ENCODE assay signal across 1 fruit fly cellular context in the genomic region with DNA sequence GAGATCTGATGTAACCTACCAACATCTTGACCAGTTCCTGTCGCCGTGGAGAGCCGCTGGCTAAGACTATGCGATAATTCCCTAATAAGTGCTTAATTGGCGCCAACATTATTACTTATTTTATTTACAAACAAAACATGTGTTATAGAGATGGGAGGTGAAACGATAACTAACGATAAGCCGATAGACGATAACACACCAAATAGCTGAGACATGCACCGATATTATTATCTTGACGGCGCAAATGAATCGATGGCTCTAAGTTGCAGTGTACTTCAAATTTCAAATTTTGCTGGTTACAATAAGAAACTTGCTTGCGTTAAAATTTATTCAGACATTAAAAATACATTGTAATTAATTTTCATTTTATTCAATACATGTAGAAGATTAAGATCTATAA.
A peak's percentile ranks its signal among the peaks of the same experiment; 100 is the strongest.
TF ChIP-seq lines count a peak whose summit lies in the region.

Gene CG9515, minus strand, starts transcription at position 148 of the 400 bp plus-strand sequence.

TF ChIP-seq in whole organism, embryonic, 481 proteins besides CTCF, POLR2A, EP300 and RAD21 (continued from another document and continues in another):
- no peak for TF ChIP-seq z (GFP tag; IDR thresholded peaks at IDR 0.05; lab: Robert Waterston, UW)
- TF ChIP-seq CG18764 (GFP tag; optimal IDR thresholded peaks at IDR 0.05; lab: Kevin White, UChicago), result no peak
- no peak for TF ChIP-seq az2 (GFP tag; optimal IDR thresholded peaks at IDR 0.05; lab: Kevin White, UChicago)
- TF ChIP-seq gsb (GFP tag; IDR thresholded peaks at IDR 0.05; lab: Robert Waterston, UW), result no peak
- no peak for TF ChIP-seq CG32767 (GFP tag; IDR thresholded peaks at IDR 0.05; lab: Robert Waterston, UW)
- no peak for TF ChIP-seq hkb (optimal IDR thresholded peaks at IDR 0.05; lab: Kevin White, UChicago)
- TF ChIP-seq hkb (GFP tag; IDR thresholded peaks at IDR 0.05; lab: Robert Waterston, UW), result no peak
- no peak for TF ChIP-seq CG8359 (GFP tag; optimal IDR thresholded peaks at IDR 0.05; lab: Kevin White, UChicago; ENCODE audit: borderline replicate concordance)
- no peak for TF ChIP-seq CG10274 (GFP tag; optimal IDR thresholded peaks at IDR 0.05; lab: Kevin White, UChicago)
- TF ChIP-seq CG5245 (GFP tag; optimal IDR thresholded peaks at IDR 0.05; lab: Kevin White, UChicago), result no peak
- no peak for TF ChIP-seq Drgx (GFP tag; IDR thresholded peaks at IDR 0.05; lab: Robert Waterston, UW)
- TF ChIP-seq Neu2 (GFP tag; optimal IDR thresholded peaks at IDR 0.05; lab: Kevin White, UChicago; ENCODE audit: borderline replicate concordance), result no peak
- no peak for TF ChIP-seq CG7556 (GFP tag; optimal IDR thresholded peaks at IDR 0.05; lab: Kevin White, UChicago)
- TF ChIP-seq Nf-YC (tag; optimal IDR thresholded peaks at IDR 0.05; lab: Kevin White, UChicago), result peak; percentile 10
- TF ChIP-seq zfh1 (GFP tag; IDR thresholded peaks at IDR 0.05; lab: Robert Waterston, UW), result no peak
- TF ChIP-seq cas (GFP tag; IDR thresholded peaks at IDR 0.05; lab: Robert Waterston, UW), result no peak
- no peak for TF ChIP-seq disco-r (GFP tag; optimal IDR thresholded peaks at IDR 0.05; lab: Kevin White, UChicago)
- no peak for TF ChIP-seq shn (GFP tag; optimal IDR thresholded peaks at IDR 0.05; lab: Kevin White, UChicago)
- no peak for TF ChIP-seq CG6272 (GFP tag; IDR thresholded peaks at IDR 0.05; lab: Robert Waterston, UW)
- no peak for TF ChIP-seq CG5953 (GFP tag; IDR thresholded peaks at IDR 0.05; lab: Robert Waterston, UW)
- TF ChIP-seq CG1832 (GFP tag; optimal IDR thresholded peaks at IDR 0.05; lab: Kevin White, UChicago), result no peak
- no peak for TF ChIP-seq Sox102F (GFP tag; optimal IDR thresholded peaks at IDR 0.05; lab: Kevin White, UChicago)
- no peak for TF ChIP-seq tx (GFP tag; optimal IDR thresholded peaks at IDR 0.05; lab: Kevin White, UChicago)
- no peak for TF ChIP-seq CG12299 (tag; optimal IDR thresholded peaks at IDR 0.05; lab: Kevin White, UChicago)
- TF ChIP-seq CG17612 (GFP tag; IDR thresholded peaks at IDR 0.05; lab: Robert Waterston, UW), result no peak
- no peak for TF ChIP-seq CG2889 (GFP tag; IDR thresholded peaks at IDR 0.05; lab: Robert Waterston, UW)
- TF ChIP-seq trh (GFP tag; optimal IDR thresholded peaks at IDR 0.05; lab: Kevin White, UChicago), result no peak
- TF ChIP-seq gsb-n (tag; optimal IDR thresholded peaks at IDR 0.05; lab: Kevin White, UChicago), result no peak
- no peak for TF ChIP-seq CG7372 (GFP tag; IDR thresholded peaks at IDR 0.05; lab: Robert Waterston, UW)
- no peak for TF ChIP-seq CG14667 (GFP tag; IDR thresholded peaks at IDR 0.05; lab: Robert Waterston, UW)
- no peak for TF ChIP-seq ken (GFP tag; IDR thresholded peaks at IDR 0.05; lab: Robert Waterston, UW)
- no peak for TF ChIP-seq E2f1 (GFP tag; IDR thresholded peaks at IDR 0.05; lab: Robert Waterston, UW)
- TF ChIP-seq CG8478 (optimal IDR thresholded peaks at IDR 0.05; lab: Kevin White, UChicago), result no peak
- no peak for TF ChIP-seq CG7271 (tag; optimal IDR thresholded peaks at IDR 0.05; lab: Kevin White, UChicago)
- TF ChIP-seq fd96Cb (tag; optimal IDR thresholded peaks at IDR 0.05; lab: Kevin White, UChicago), result no peak
- peak; percentile 71 for TF ChIP-seq CG1603 (tag; optimal IDR thresholded peaks at IDR 0.05; lab: Kevin White, UChicago)
- peak; percentile 92 for TF ChIP-seq CG13287 (GFP tag; IDR thresholded peaks at IDR 0.05; lab: Robert Waterston, UW; ENCODE audit: partially characterized antibody)
- no peak for TF ChIP-seq Abd-B (GFP tag; optimal IDR thresholded peaks at IDR 0.05; lab: Kevin White, UChicago)
- no peak for TF ChIP-seq Hr78 (GFP tag; optimal IDR thresholded peaks at IDR 0.05; lab: Kevin White, UChicago)
- TF ChIP-seq Rx (GFP tag; IDR thresholded peaks at IDR 0.05; lab: Robert Waterston, UW), result no peak
- no peak for TF ChIP-seq Asciz (GFP tag; optimal IDR thresholded peaks at IDR 0.05; lab: Kevin White, UChicago)
- TF ChIP-seq CG2712 (tag; optimal IDR thresholded peaks at IDR 0.05; lab: Kevin White, UChicago), result peak; percentile 26
- no peak for TF ChIP-seq Awh (GFP tag; IDR thresholded peaks at IDR 0.05; lab: Robert Waterston, UW)
- TF ChIP-seq Deaf1 (tag; optimal IDR thresholded peaks at IDR 0.05; lab: Kevin White, UChicago), result no peak
- peak; percentile 38 for TF ChIP-seq twi (tag; optimal IDR thresholded peaks at IDR 0.05; lab: Kevin White, UChicago)
- TF ChIP-seq CkIIα-i1 (GFP tag; IDR thresholded peaks at IDR 0.05; lab: Robert Waterston, UW), result no peak
- TF ChIP-seq croc (GFP tag; conservative IDR thresholded peaks at IDR 0.05; lab: Robert Waterston, UW), result no peak
- no peak for TF ChIP-seq Bteb2 (GFP tag; optimal IDR thresholded peaks at IDR 0.05; lab: Kevin White, UChicago)
- TF ChIP-seq sob (GFP tag; IDR thresholded peaks at IDR 0.05; lab: Robert Waterston, UW), result 0 out of 2 replicates have a peak, but pooled peaks have one; percentile 30
- peak in 1 of 2 experiments; percentile 17 for TF ChIP-seq eve (GFP tag; optimal IDR thresholded peaks at IDR 0.05; lab: Kevin White, UChicago)
- TF ChIP-seq sens-2 (GFP tag; IDR thresholded peaks at IDR 0.05; lab: Robert Waterston, UW), result no peak
- TF ChIP-seq jumu (GFP tag; optimal IDR thresholded peaks at IDR 0.05; lab: Kevin White, UChicago), result no peak
- no peak for TF ChIP-seq Aef1 (GFP tag; IDR thresholded peaks at IDR 0.05; lab: Robert Waterston, UW)
- TF ChIP-seq CG18011 (GFP tag; optimal IDR thresholded peaks at IDR 0.05; lab: Kevin White, UChicago), result no peak
- TF ChIP-seq TFAM (GFP tag; optimal IDR thresholded peaks at IDR 0.05; lab: Kevin White, UChicago), result no peak
- no peak for TF ChIP-seq eyg (GFP tag; optimal IDR thresholded peaks at IDR 0.05; lab: Kevin White, UChicago)
- no peak for TF ChIP-seq CG10543 (GFP tag; optimal IDR thresholded peaks at IDR 0.05; lab: Kevin White, UChicago)
- no peak for TF ChIP-seq Xrp1 (GFP tag; IDR thresholded peaks at IDR 0.05; lab: Robert Waterston, UW)
- no peak for TF ChIP-seq danr (GFP tag; IDR thresholded peaks at IDR 0.05; lab: Robert Waterston, UW)
- TF ChIP-seq lov (optimal IDR thresholded peaks at IDR 0.05; lab: Kevin White, UChicago), result no peak
- TF ChIP-seq lov (GFP tag; IDR thresholded peaks at IDR 0.05; lab: Robert Waterston, UW), result no peak
- TF ChIP-seq Oli (tag; optimal IDR thresholded peaks at IDR 0.05; lab: Kevin White, UChicago), result no peak
- no peak for TF ChIP-seq onecut (GFP tag; IDR thresholded peaks at IDR 0.05; lab: Robert Waterston, UW)
- TF ChIP-seq CG10959 (GFP tag; IDR thresholded peaks at IDR 0.05; lab: Robert Waterston, UW), result no peak
- peak; percentile 92 for TF ChIP-seq E2f2 (GFP tag; IDR thresholded peaks at IDR 0.05; lab: Robert Waterston, UW)
- TF ChIP-seq CG13775 (GFP tag; optimal IDR thresholded peaks at IDR 0.05; lab: Kevin White, UChicago), result no peak
- no peak for TF ChIP-seq corto (GFP tag; optimal IDR thresholded peaks at IDR 0.05; lab: Kevin White, UChicago)
- no peak for TF ChIP-seq Taf1 (GFP tag; IDR thresholded peaks at IDR 0.05; lab: Robert Waterston, UW)
- no peak for TF ChIP-seq CG12155 (GFP tag; optimal IDR thresholded peaks at IDR 0.05; lab: Kevin White, UChicago)
- TF ChIP-seq B-H2 (GFP tag; optimal IDR thresholded peaks at IDR 0.05; lab: Kevin White, UChicago), result peak; percentile 27
- no peak for TF ChIP-seq p53 (GFP tag; optimal IDR thresholded peaks at IDR 0.05; lab: Kevin White, UChicago)
- TF ChIP-seq pan (optimal IDR thresholded peaks at IDR 0.05; lab: Kevin White, UChicago), result no peak
- TF ChIP-seq pan (GFP tag; optimal IDR thresholded peaks at IDR 0.05 in 1 of 2, IDR thresholded peaks at IDR 0.05 in 1 of 2), result no peak
- no peak for TF ChIP-seq CG18476 (GFP tag; optimal IDR thresholded peaks at IDR 0.05; lab: Kevin White, UChicago)
- peak; percentile 71 for TF ChIP-seq unc-4 (GFP tag; IDR thresholded peaks at IDR 0.05; lab: Robert Waterston, UW; ENCODE audit: partially characterized antibody)
- no peak for TF ChIP-seq Bdp1 (GFP tag; optimal IDR thresholded peaks at IDR 0.05; lab: Kevin White, UChicago)
- no peak for TF ChIP-seq CG10366 (GFP tag; IDR thresholded peaks at IDR 0.05; lab: Robert Waterston, UW)
- TF ChIP-seq CG11085 (GFP tag; IDR thresholded peaks at IDR 0.05; lab: Robert Waterston, UW), result no peak
- TF ChIP-seq chinmo (GFP tag; IDR thresholded peaks at IDR 0.05; lab: Robert Waterston, UW; ENCODE audit: partially characterized antibody), result peak; percentile 97
- TF ChIP-seq crol (GFP tag; IDR thresholded peaks at IDR 0.05; lab: Robert Waterston, UW), result no peak
- TF ChIP-seq CG3281 (GFP tag; optimal IDR thresholded peaks at IDR 0.05; lab: Kevin White, UChicago), result no peak
- no peak for TF ChIP-seq NFAT (GFP tag; IDR thresholded peaks at IDR 0.05; lab: Robert Waterston, UW)
- peak; percentile 82 for TF ChIP-seq sna (GFP tag; IDR thresholded peaks at IDR 0.05; lab: Robert Waterston, UW; ENCODE audit: partially characterized antibody)
- no peak for TF ChIP-seq odd (GFP tag; optimal IDR thresholded peaks at IDR 0.05; lab: Kevin White, UChicago)
- TF ChIP-seq br (optimal IDR thresholded peaks at IDR 0.05; lab: Kevin White, UChicago), result no peak
- TF ChIP-seq en (GFP tag; optimal IDR thresholded peaks at IDR 0.05; lab: Kevin White, UChicago), result no peak
- TF ChIP-seq sisA (GFP tag; IDR thresholded peaks at IDR 0.05; lab: Robert Waterston, UW), result no peak
- no peak for TF ChIP-seq Nf-YA (GFP tag; IDR thresholded peaks at IDR 0.05; lab: Robert Waterston, UW)
- no peak for TF ChIP-seq CG11456 (GFP tag; IDR thresholded peaks at IDR 0.05; lab: Robert Waterston, UW)
- no peak for TF ChIP-seq CG6689 (GFP tag; IDR thresholded peaks at IDR 0.05; lab: Robert Waterston, UW)
- no peak for TF ChIP-seq nau (GFP tag; optimal IDR thresholded peaks at IDR 0.05; lab: Kevin White, UChicago)
- TF ChIP-seq Nf-YB (GFP tag; optimal IDR thresholded peaks at IDR 0.05; lab: Kevin White, UChicago), result no peak
- TF ChIP-seq Gug (GFP tag; IDR thresholded peaks at IDR 0.05; lab: Robert Waterston, UW), result no peak
- TF ChIP-seq CG1602 (GFP tag; optimal IDR thresholded peaks at IDR 0.05; lab: Kevin White, UChicago), result no peak
- TF ChIP-seq CG9797 (GFP tag; optimal IDR thresholded peaks at IDR 0.05; lab: Kevin White, UChicago), result no peak
- TF ChIP-seq CrebB (tag; optimal IDR thresholded peaks at IDR 0.05; lab: Kevin White, UChicago), result no peak
- no peak for TF ChIP-seq gt (GFP tag; IDR thresholded peaks at IDR 0.05; lab: Robert Waterston, UW)
- no peak for TF ChIP-seq CG15479 (GFP tag; optimal IDR thresholded peaks at IDR 0.05; lab: Kevin White, UChicago)
- no peak for TF ChIP-seq run (tag; optimal IDR thresholded peaks at IDR 0.05; lab: Kevin White, UChicago)
- TF ChIP-seq Adf1 (GFP tag; IDR thresholded peaks at IDR 0.05; lab: Robert Waterston, UW), result no peak
- no peak for TF ChIP-seq CG12744 (GFP tag; optimal IDR thresholded peaks at IDR 0.05; lab: Kevin White, UChicago)
- no peak for TF ChIP-seq dysf (GFP tag; IDR thresholded peaks at IDR 0.05; lab: Robert Waterston, UW)
- no peak for TF ChIP-seq CG5180 (GFP tag; optimal IDR thresholded peaks at IDR 0.05; lab: Kevin White, UChicago)
- no peak for TF ChIP-seq seq (GFP tag; IDR thresholded peaks at IDR 0.05; lab: Robert Waterston, UW)
- no peak for TF ChIP-seq dati (GFP tag; IDR thresholded peaks at IDR 0.05; lab: Robert Waterston, UW)
- TF ChIP-seq wdn (GFP tag; IDR thresholded peaks at IDR 0.05; lab: Robert Waterston, UW), result no peak
- no peak for TF ChIP-seq yki (optimal IDR thresholded peaks at IDR 0.05; lab: Kevin White, UChicago)
- no peak for TF ChIP-seq vfl (GFP tag; optimal IDR thresholded peaks at IDR 0.05; lab: Kevin White, UChicago)
- no peak for TF ChIP-seq tgo (GFP tag; IDR thresholded peaks at IDR 0.05; lab: Robert Waterston, UW)
- no peak for TF ChIP-seq CG33557 (GFP tag; optimal IDR thresholded peaks at IDR 0.05; lab: Kevin White, UChicago)
- peak; percentile 6 for TF ChIP-seq Fer1 (GFP tag; optimal IDR thresholded peaks at IDR 0.05; lab: Kevin White, UChicago)
- no peak for TF ChIP-seq MTF-1 (GFP tag; optimal IDR thresholded peaks at IDR 0.05; lab: Kevin White, UChicago; ENCODE audit: borderline replicate concordance)
- no peak for TF ChIP-seq CG11723 (GFP tag; optimal IDR thresholded peaks at IDR 0.05; lab: Kevin White, UChicago)
- TF ChIP-seq CG9876 (GFP tag; optimal IDR thresholded peaks at IDR 0.05; lab: Kevin White, UChicago), result no peak
- no peak for TF ChIP-seq CG43689 (GFP tag; IDR thresholded peaks at IDR 0.05; lab: Robert Waterston, UW)
- no peak for TF ChIP-seq Tbp (GFP tag; optimal IDR thresholded peaks at IDR 0.05; lab: Kevin White, UChicago)
- no peak for TF ChIP-seq CG4424 (GFP tag; optimal IDR thresholded peaks at IDR 0.05; lab: Kevin White, UChicago)
- TF ChIP-seq Rfx (GFP tag; IDR thresholded peaks at IDR 0.05; lab: Robert Waterston, UW), result no peak
- TF ChIP-seq kni (GFP tag; optimal IDR thresholded peaks at IDR 0.05; lab: Kevin White, UChicago), result no peak
- TF ChIP-seq CG16779 (GFP tag; IDR thresholded peaks at IDR 0.05; lab: Robert Waterston, UW), result no peak
- TF ChIP-seq CG2678 (tag; optimal IDR thresholded peaks at IDR 0.05; lab: Kevin White, UChicago), result no peak
- TF ChIP-seq Sry-β (GFP tag; optimal IDR thresholded peaks at IDR 0.05; lab: Kevin White, UChicago), result no peak
- TF ChIP-seq tap (tag; optimal IDR thresholded peaks at IDR 0.05; lab: Kevin White, UChicago), result no peak
- TF ChIP-seq NC2β (GFP tag; optimal IDR thresholded peaks at IDR 0.05; lab: Kevin White, UChicago), result no peak
- no peak for TF ChIP-seq ssp (GFP tag; IDR thresholded peaks at IDR 0.05; lab: Robert Waterston, UW)
- no peak for TF ChIP-seq HLH54F (GFP tag; optimal IDR thresholded peaks at IDR 0.05; lab: Kevin White, UChicago)
- TF ChIP-seq nerfin-1 (tag; optimal IDR thresholded peaks at IDR 0.05; lab: Kevin White, UChicago), result no peak
- no peak for TF ChIP-seq CG6813 (GFP tag; optimal IDR thresholded peaks at IDR 0.05; lab: Kevin White, UChicago)
- no peak for TF ChIP-seq CG31365 (tag; optimal IDR thresholded peaks at IDR 0.05; lab: Kevin White, UChicago)
- no peak for TF ChIP-seq CG4360 (GFP tag; IDR thresholded peaks at IDR 0.05; lab: Robert Waterston, UW)
- TF ChIP-seq ems (GFP tag; optimal IDR thresholded peaks at IDR 0.05; lab: Kevin White, UChicago), result no peak
- no peak for TF ChIP-seq CG6254 (GFP tag; optimal IDR thresholded peaks at IDR 0.05; lab: Kevin White, UChicago)
- no peak for TF ChIP-seq CG13123 (GFP tag; optimal IDR thresholded peaks at IDR 0.05; lab: Kevin White, UChicago)
- TF ChIP-seq CG15269 (tag; optimal IDR thresholded peaks at IDR 0.05; lab: Kevin White, UChicago), result no peak
- no peak for TF ChIP-seq slou (GFP tag; optimal IDR thresholded peaks at IDR 0.05; lab: Kevin White, UChicago)
- peak; percentile 93 for TF ChIP-seq CG14860 (GFP tag; IDR thresholded peaks at IDR 0.05; lab: Robert Waterston, UW; ENCODE audit: partially characterized antibody)
